Worm (Caenorhabditis elegans): Measurements from ENCODE around the gene tsen-34.
"Not testable (repeated sequence)": the region's sequence is repeated elsewhere in the genome, so short reads cannot be mapped to it uniquely, and the experiment has no call there.

Gene tsen-34

DNA sequence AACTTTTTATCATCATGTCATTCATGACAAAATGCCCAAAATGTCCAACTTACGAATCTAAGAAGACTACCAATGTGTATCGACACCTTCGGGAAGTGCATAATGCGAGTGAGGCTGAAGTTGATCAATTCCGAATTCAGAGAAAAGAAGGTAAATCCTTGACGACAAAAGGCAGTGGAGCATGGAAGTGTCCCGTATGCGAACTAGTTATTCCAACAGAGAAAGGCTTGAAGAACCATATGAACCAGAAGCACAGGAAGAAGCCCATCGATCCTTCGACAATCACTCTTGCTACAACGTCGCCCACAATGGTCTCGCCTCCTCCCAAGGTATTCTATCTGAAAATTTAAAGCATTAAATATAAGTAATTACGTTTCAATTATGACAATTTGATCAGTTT is 7.8 kb downstream of the tsen-34 start, which contains the start of gene K08D10.11:
K08D10.11 (minus strand) TSS at position 101 of the 400 bp plus-strand sequence.
- not testable (repeated sequence) for TF ChIP-seq fax-1, unc-42, che-1 (tag; optimal IDR thresholded peaks at IDR 0.05)

ce11 chrIV:4196729-4197128 is 18.5 kb downstream of the tsen-34 start, which contains the start of gene K06B9.6:
K06B9.6 (minus strand) TSS chrIV:4196829.
- TF ChIP-seq nhr-11 (tag; optimal IDR thresholded peaks at IDR 0.05); C08G9.2 (tag; optimal IDR thresholded peaks at IDR 0.05); ceh-6 (GFP tag; optimal IDR thresholded peaks at IDR 0.05): not testable (repeated sequence)

DNA sequence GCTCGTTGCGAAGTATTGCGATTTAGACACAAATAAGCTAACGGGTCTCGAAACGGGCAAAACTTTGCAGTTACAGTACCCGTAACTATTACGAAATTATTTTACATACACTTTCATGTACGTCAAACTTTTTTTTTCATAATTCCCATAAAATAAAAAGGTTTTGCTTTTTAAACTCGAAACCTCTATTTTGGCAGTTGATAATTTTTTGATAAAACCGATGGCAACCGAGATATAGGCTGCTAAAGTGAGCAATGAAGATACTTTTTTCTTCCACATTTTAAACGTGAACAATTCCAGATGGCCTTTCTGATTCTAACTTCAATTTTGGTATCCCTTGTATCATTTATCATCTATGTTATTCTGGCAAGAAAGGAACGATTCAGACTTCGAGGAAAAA is 18.9 kb downstream of the tsen-34 start, which contains the start of gene cyp-25A6:
cyp-25A6 (plus strand) TSS at position 301 of the 400 bp plus-strand sequence.
- TF ChIP-seq ahr-1 (tag; optimal IDR thresholded peaks at IDR 0.05); ceh-48 (tag; optimal IDR thresholded peaks at IDR 0.05); ceh-19 (GFP tag; optimal IDR thresholded peaks at IDR 0.05): not testable (repeated sequence)

ce11 chrIV:4204275-4204674 is 26.0 kb downstream of the tsen-34 start, which contains the start of gene pax-2:
pax-2 (minus strand) TSS chrIV:4204375.
- no peak for TF ChIP-seq hlh-6 (tag; optimal IDR thresholded peaks at IDR 0.05)

DNA sequence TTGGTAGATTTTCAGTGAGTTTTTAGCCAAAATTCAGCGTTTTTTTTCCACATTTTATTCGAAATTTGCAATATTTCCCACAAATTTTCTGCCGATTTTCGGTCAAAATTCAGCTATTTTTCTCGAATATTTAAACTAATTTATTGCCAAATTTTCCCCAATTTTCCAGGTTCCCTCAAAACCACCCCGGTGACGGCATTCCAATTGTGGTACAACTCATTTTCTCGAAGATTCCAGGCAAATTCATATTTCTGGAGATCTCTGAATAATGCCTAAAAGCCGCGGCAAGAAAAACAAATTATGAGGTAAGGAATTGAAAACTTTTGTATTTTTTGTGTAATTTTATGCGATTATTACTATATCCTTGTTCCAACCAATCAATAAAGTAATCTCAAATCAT is 28.8 kb downstream of the tsen-34 start, which contains the start of gene osgn-1:
osgn-1 (plus strand) TSS at position 301 of the 400 bp plus-strand sequence.
- TF ChIP-seq sox-2 (GFP tag; IDR thresholded peaks at IDR 0.05) (no peak), ceh-30 (tag; optimal IDR thresholded peaks at IDR 0.05) (no peak), zip-5 (tag; optimal IDR thresholded peaks at IDR 0.05) (no peak), F13H6.1 (tag; optimal IDR thresholded peaks at IDR 0.05) (no peak), C38D4.7 (GFP tag; optimal IDR thresholded peaks at IDR 0.05) (no peak), pat-9 (tag; optimal IDR thresholded peaks at IDR 0.05) (no peak), nfya-1 (tag; optimal IDR thresholded peaks at IDR 0.05) (no peak), fkh-6 (tag; optimal IDR thresholded peaks at IDR 0.05) (no peak), eyg-1 (tag; optimal IDR thresholded peaks at IDR 0.05) (no peak), unc-86 (tag; optimal IDR thresholded peaks at IDR 0.05) (no peak), pha-2 (tag; optimal IDR thresholded peaks at IDR 0.05) (no peak), mec-3 (tag; optimal IDR thresholded peaks at IDR 0.05; ENCODE audit: borderline replicate concordance) (no peak), dve-1 (tag; optimal IDR thresholded peaks at IDR 0.05) (no peak), lim-6 (tag; optimal IDR thresholded peaks at IDR 0.05) (no peak), hlh-6 (tag; optimal IDR thresholded peaks at IDR 0.05) (no peak)

DNA sequence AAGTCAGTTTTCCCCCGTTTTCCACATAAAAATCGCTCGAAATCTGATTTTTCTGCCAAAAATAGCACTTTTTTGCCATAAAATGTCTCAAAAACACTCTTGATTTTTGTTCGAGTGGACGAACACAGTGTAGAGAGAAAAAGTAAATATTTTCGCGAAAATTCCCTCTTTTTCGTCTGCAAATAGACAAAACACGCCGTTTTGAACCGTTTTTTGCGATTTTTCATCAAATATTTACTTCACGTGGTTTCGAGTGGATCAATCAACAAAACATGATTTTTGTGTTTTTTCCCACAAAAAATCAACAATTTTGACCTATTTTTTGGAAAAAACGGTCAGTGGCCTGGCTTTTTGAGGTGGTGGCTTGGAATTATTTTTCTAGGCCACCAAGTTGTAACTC is 30.8 kb downstream of the tsen-34 start:
- no peak for TF ChIP-seq ceh-2 (tag; optimal IDR thresholded peaks at IDR 0.05)
- TF ChIP-seq elt-2 (tag; optimal IDR thresholded peaks at IDR 0.05) = no peak
- TF ChIP-seq unc-42 (tag; optimal IDR thresholded peaks at IDR 0.05) = no peak

DNA sequence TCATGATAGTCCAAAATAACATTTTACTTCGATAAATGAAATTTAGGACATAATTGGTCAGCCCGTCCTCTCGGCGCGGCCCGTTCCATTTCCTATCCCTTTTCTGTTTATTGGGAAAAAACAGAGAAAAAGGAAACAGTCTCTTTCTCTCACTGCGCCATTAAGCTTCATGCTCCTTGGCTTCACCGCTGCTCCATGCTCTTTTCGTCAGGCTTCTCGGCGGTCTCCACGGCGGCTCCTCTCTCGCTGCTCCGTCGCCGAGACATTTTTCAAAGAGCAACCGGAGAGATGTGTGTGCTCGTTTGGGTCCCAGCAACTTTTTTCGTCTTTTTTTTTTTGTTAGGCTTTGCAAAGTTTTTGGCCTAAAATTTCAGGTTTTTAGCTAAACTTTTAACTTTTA is 32.6 kb downstream of the tsen-34 start:
- TF ChIP-seq unc-42 (tag; optimal IDR thresholded peaks at IDR 0.05) (peak; percentile 11), hlh-15 (tag; optimal IDR thresholded peaks at IDR 0.05) (no peak)

DNA sequence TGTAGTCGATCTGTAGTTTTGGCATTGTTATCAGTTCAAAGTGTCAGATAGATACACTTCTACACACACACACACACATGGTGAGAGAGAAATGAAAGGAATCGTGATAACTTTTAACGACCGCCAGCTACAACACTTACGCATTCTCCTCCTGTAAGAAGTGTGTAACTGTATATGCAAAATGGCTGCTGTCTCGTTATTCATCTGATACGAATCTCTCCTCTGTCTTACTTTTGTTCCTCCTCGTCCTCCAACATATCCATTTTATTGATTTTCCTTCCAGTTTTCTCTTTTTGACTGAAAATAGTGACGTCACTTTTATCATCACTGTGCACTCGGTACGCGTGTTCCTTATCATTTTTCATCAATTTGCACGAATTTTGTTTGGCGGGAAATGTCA is 34.5 kb downstream of the tsen-34 start:
- TF ChIP-seq ceh-6 (GFP tag; optimal IDR thresholded peaks at IDR 0.05) = no peak
- TF ChIP-seq nfya-1 (tag; optimal IDR thresholded peaks at IDR 0.05) = no peak
- peak; percentile 59 for TF ChIP-seq elt-2 (tag; optimal IDR thresholded peaks at IDR 0.05)
- no peak for TF ChIP-seq unc-55 (GFP tag; optimal IDR thresholded peaks at IDR 0.05)
- TF ChIP-seq Y22D7AL.16 (tag; optimal IDR thresholded peaks at IDR 0.05) = no peak

Data from whole organism, late embryonic.